Worm (Caenorhabditis elegans) whole organism, early embryonic: ENCODE data around the gene str-231.

ENCODE experiments used
- aly-1 ChIP-seq: sonication (generic microtip); optimal IDR thresholded peaks from 2 replicates; lab custom pipeline; 2016; ENCODE audit warnings: missing genetic modification characterization, missing compliant biosample characterization
- ama-1 ChIP-seq: fragments of 150-350 bp; optimal IDR thresholded peaks from 2 replicates; lab custom pipeline; 2014
- ceh-36 ChIP-seq: sonication (generic microtip); optimal IDR thresholded peaks from 2 replicates; lab custom pipeline; 2016; ENCODE audit warnings: missing genetic modification characterization, inconsistent platforms, missing compliant biosample characterization
- flt-1 ChIP-seq: fragments of 200-800 bp; sonication (Bioruptor generic); IDR thresholded peaks from 2 replicates; pipeline ENCODE4 v1.3.6; 2022; ENCODE audit warnings: missing genetic modification characterization, missing compliant biosample characterization
- hmbx-1 ChIP-seq: sonication (generic microtip); optimal IDR thresholded peaks from 2 replicates; lab custom pipeline; 2016; ENCODE audit warnings: mild to moderate bottlenecking, missing genetic modification characterization, missing compliant biosample characterization
- hnd-1 ChIP-seq: sonication (generic microtip); optimal IDR thresholded peaks from 2 replicates; lab custom pipeline; 2016; ENCODE audit warnings: missing genetic modification characterization, missing compliant biosample characterization
- pes-1 ChIP-seq: fragments of 200-800 bp; sonication (Bioruptor generic); IDR thresholded peaks from 2 replicates; pipeline ENCODE4 v1.3.6; 2022; ENCODE audit warnings: missing genetic modification reagents, missing genetic modification characterization, missing compliant biosample characterization
- scrt-1 ChIP-seq: fragments of 200-800 bp; sonication (Bioruptor generic); IDR thresholded peaks from 2 replicates; pipeline ENCODE4 v1.3.6; 2022; ENCODE audit warnings: missing genetic modification characterization, missing compliant biosample characterization

DNA sequence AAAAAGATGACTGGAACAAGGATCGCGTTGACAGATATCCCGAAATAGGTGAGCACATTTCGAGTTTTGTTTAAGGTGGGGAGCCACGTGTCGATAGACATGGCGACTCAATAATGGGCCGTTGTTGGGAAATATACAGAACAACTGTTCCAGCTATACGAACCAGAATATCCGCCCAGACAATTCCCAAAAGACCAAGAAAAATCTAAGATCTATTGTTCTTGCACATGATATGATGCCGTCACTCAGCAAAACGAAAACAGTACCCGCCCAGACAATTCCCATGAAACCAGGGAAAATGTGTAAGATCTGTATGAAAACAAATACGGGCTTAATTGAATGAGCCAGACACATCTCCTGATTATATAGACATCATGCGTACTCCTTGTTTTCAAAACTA is at the start of gene str-231:
- no peak for TF ChIP-seq pes-1 (GFP tag; lab: Robert Waterston, UW)
- no peak for TF ChIP-seq ama-1
- TF ChIP-seq hnd-1 (tag; lab: Kevin White, UChicago), result no peak
- no peak for TF ChIP-seq ceh-36 (tag; lab: Kevin White, UChicago)
- no peak for TF ChIP-seq flt-1 (GFP tag; lab: Robert Waterston, UW)
- TF ChIP-seq hmbx-1, result no peak
- TF ChIP-seq aly-1 (tag; lab: Kevin White, UChicago), result no peak
- no peak for TF ChIP-seq scrt-1
